Worm (Caenorhabditis elegans): ENCODE results near the gene C32D5.11.

Gene C32D5.11

DNA sequence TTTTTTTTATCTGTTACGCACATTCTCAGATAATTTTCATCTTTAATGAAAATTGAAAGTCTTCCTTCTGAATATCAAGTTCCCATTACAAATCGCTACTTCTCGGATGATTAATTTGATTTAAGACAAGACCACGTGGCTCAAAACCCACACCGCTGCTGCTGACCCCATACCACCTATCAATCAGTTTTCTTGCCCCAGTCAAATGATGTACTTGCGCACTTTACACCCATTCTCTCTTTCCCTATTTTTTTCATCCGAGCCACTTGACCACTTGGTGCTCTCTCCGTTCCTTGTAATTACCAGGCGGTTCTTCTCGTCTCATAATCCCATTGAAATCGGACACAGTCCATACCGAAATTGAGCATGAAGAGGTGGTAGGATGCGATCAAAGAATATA lies 38.8 kb upstream of the C32D5.11 start:
- TF ChIP-seq fkh-2 (tag; optimal IDR thresholded peaks at IDR 0.05) (no peak), fos-1 (tag; optimal IDR thresholded peaks at IDR 0.05) (no peak), lin-39 (tag; optimal IDR thresholded peaks at IDR 0.05) (peak; percentile 50), snpc-4 (tag; optimal IDR thresholded peaks at IDR 0.05) (no peak), lsy-12 (tag; optimal IDR thresholded peaks at IDR 0.05) (no peak)

- TF ChIP-seq elt-1 (tag; optimal IDR thresholded peaks at IDR 0.05) (no peak), sea-2 (GFP tag; optimal IDR thresholded peaks at IDR 0.05) (no peak), nhr-76 (tag; optimal IDR thresholded peaks at IDR 0.05) (no peak), pqm-1 (tag; optimal IDR thresholded peaks at IDR 0.05) (no peak), mml-1 (tag; optimal IDR thresholded peaks at IDR 0.05) (no peak), snpc-4 (tag; optimal IDR thresholded peaks at IDR 0.05) (no peak), ceh-82 (tag; optimal IDR thresholded peaks at IDR 0.05) (no peak), egl-5 (tag; optimal IDR thresholded peaks at IDR 0.05) (no peak), nhr-77 (tag; optimal IDR thresholded peaks at IDR 0.05) (no peak), ceh-9 (tag; optimal IDR thresholded peaks at IDR 0.05) (no peak), fkh-2 (tag; optimal IDR thresholded peaks at IDR 0.05) (no peak), ceh-16 (tag; optimal IDR thresholded peaks at IDR 0.05) (no peak), eor-1 (tag; optimal IDR thresholded peaks at IDR 0.05) (no peak), nhr-23 (tag; optimal IDR thresholded peaks at IDR 0.05) (no peak), ztf-4 (tag; optimal IDR thresholded peaks at IDR 0.05) (no peak), ceh-28 (tag; optimal IDR thresholded peaks at IDR 0.05) (no peak)
These were observed 35.9 kb upstream of the C32D5.11 start, which contains the start of gene F58F12.3 for ce11 chrII:6391195-6391594. Gene F58F12.3 (minus strand): TSS chrII:6391295.

DNA sequence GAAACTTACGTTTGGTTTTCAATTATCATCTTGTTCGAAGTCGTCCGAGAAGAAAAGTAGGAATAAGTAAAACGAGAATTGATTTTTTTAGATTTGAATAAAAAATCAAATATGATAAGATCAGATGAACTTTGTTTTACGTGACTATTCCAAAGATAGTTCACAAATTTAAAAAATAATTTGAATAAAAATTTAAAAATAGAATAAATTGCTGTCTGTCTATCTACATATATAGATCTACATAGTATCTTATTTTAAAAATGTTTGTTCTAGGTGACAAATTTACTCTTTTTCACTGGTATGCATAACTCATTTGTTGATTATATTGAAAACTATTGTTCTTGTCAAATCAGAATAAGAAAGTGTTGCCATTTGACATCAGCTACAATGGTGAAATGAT lies 32.7 kb upstream of the C32D5.11 start, which contains the start of gene F58F12.2:
Gene F58F12.2, minus strand, starts transcription at position 101 of the 400 bp plus-strand sequence.
- TF ChIP-seq pha-4 (tag; optimal IDR thresholded peaks at IDR 0.05) = no peak
- no peak for TF ChIP-seq unc-39 (tag; optimal IDR thresholded peaks at IDR 0.05)
- TF ChIP-seq ztf-4 (tag; optimal IDR thresholded peaks at IDR 0.05) = no peak
- no peak for TF ChIP-seq lin-39 (tag; optimal IDR thresholded peaks at IDR 0.05)
- no peak for TF ChIP-seq nhr-237 (tag; optimal IDR thresholded peaks at IDR 0.05)
- no peak for TF ChIP-seq nhr-43 (tag; optimal IDR thresholded peaks at IDR 0.05; ENCODE audit: poor library complexity, severe bottlenecking)
- TF ChIP-seq R02D3.7 (tag; optimal IDR thresholded peaks at IDR 0.05) = no peak
- no peak for TF ChIP-seq egl-5 (tag; optimal IDR thresholded peaks at IDR 0.05)
- no peak for TF ChIP-seq snpc-4 (tag; optimal IDR thresholded peaks at IDR 0.05)
- TF ChIP-seq lin-15B (tag; optimal IDR thresholded peaks at IDR 0.05) = no peak
- TF ChIP-seq mdl-1 (tag; optimal IDR thresholded peaks at IDR 0.05) = no peak
- TF ChIP-seq elt-2 (tag; optimal IDR thresholded peaks at IDR 0.05) = no peak
- no peak for TF ChIP-seq ceh-82 (tag; optimal IDR thresholded peaks at IDR 0.05)
- no peak for TF ChIP-seq mml-1 (tag; optimal IDR thresholded peaks at IDR 0.05)

DNA sequence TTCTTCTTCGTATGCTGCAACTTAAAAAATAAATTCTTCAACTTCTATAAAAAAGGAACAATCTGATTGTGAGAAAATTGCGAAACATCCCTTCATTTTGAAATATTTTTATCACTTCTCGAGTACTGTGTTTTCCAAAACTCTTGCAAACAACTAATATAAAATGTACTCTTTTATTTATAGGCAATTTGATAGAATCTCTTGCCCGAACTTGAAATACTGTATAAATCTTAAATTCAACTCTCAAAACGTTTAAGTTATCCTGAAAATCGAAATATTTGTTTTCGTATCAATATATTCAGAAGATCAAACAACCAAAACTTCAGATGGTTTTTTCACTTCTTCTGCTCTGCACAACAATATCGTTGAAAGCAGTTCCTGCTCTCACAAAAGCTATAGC lies 31.2 kb upstream of the C32D5.11 start, which contains the start of gene F58F12.4:
Gene F58F12.4, plus strand, starts transcription at position 301 of the 400 bp plus-strand sequence.
- TF ChIP-seq pha-4 (tag; optimal IDR thresholded peaks at IDR 0.05) = no peak
- TF ChIP-seq pqm-1 (tag; optimal IDR thresholded peaks at IDR 0.05) = no peak
- TF ChIP-seq mml-1 (tag; optimal IDR thresholded peaks at IDR 0.05) = no peak
- TF ChIP-seq elt-3 (tag; optimal IDR thresholded peaks at IDR 0.05) = no peak
- TF ChIP-seq lin-39 (tag; optimal IDR thresholded peaks at IDR 0.05) = no peak
- no peak for TF ChIP-seq eor-1 (tag; optimal IDR thresholded peaks at IDR 0.05)
- no peak for TF ChIP-seq elt-2 (tag; optimal IDR thresholded peaks at IDR 0.05)
- no peak for TF ChIP-seq R02D3.7 (tag; optimal IDR thresholded peaks at IDR 0.05)
- TF ChIP-seq nhr-67 (tag; optimal IDR thresholded peaks at IDR 0.05) = no peak
- no peak for TF ChIP-seq nhr-11 (tag; optimal IDR thresholded peaks at IDR 0.05)
- TF ChIP-seq lsy-12 (tag; optimal IDR thresholded peaks at IDR 0.05) = no peak
- TF ChIP-seq nhr-77 (tag; optimal IDR thresholded peaks at IDR 0.05) = no peak
- TF ChIP-seq unc-39 (tag; optimal IDR thresholded peaks at IDR 0.05) = no peak
- TF ChIP-seq elt-1 (tag; optimal IDR thresholded peaks at IDR 0.05) = no peak

DNA sequence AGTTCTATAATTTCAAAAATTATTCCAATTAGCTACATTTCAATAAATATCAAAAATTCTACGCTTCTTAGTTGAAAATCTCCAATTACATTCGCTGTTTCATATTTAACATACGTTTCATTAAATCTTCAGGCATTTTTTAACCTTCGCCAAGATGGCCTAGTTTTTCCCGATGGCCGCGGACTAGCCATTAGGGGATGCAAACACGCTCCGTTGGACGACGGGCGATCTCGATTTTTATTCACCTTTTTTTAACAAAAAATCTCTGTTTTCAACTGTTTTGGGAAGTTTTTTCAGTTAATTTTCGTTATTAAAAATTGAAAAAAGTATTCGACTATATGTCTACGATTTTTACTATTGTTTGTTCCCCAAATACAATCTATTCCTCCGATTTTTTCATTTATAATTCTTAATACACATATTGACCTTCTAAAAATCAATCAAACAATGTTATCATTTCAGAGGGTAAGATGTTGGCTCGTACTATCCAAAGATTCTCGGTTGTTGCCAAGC lies 28.0 kb upstream of the C32D5.11 start, which contains the start of gene F58F12.1:
Gene F58F12.1, plus strand, starts transcription at position 463 of the 513 bp plus-strand sequence.
- TF ChIP-seq elt-2 (tag; optimal IDR thresholded peaks at IDR 0.05) (peak; percentile 20), hmg-11 (tag; optimal IDR thresholded peaks at IDR 0.05) (peak; percentile 56), nhr-11 (tag; optimal IDR thresholded peaks at IDR 0.05) (no peak), pqm-1 (tag; optimal IDR thresholded peaks at IDR 0.05) (peak; percentile 8), nhr-43 (tag; optimal IDR thresholded peaks at IDR 0.05; ENCODE audit: poor library complexity, severe bottlenecking) (peak; percentile 70), nhr-25 (tag; optimal IDR thresholded peaks at IDR 0.05) (peak; percentile 57), egl-5 (tag; optimal IDR thresholded peaks at IDR 0.05) (peak; percentile 46), nfya-1 (tag; optimal IDR thresholded peaks at IDR 0.05; ENCODE audit: insufficient read depth) (peak; percentile 72), skn-1 (tag; optimal IDR thresholded peaks at IDR 0.05) (no peak), lin-15B (tag; optimal IDR thresholded peaks at IDR 0.05) (peak; percentile 94), lin-39 (tag; optimal IDR thresholded peaks at IDR 0.05) (peak; percentile 11), ceh-82 (tag; optimal IDR thresholded peaks at IDR 0.05) (no peak), pha-4 (tag; optimal IDR thresholded peaks at IDR 0.05) (peak; percentile 80), nhr-23 (tag; optimal IDR thresholded peaks at IDR 0.05) (peak; percentile 56), snpc-4 (tag; optimal IDR thresholded peaks at IDR 0.05) (peak; percentile 87)
